Worm (Caenorhabditis elegans): ENCODE results near the gene nhr-211.

DNA sequence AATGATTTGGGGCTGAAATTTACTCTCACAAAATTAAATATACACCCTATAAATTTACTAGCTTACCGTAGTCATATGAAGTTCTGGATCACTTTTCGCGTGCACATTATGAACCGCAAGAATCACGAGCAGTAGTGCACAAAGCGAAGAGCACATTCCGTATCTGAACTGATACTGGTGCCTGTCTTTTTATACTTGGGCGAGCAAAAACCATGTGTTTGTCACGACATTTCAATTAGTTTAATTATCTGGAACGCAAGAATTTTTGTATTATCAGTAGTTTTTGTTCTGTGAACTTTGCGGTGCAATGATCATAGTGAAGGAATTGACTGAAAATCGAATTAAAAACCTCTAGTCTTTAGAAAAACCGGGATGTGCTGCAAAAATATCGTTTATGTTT lies 37.3 kb downstream of the nhr-211 start, which contains the start of gene lipl-3:
- TF ChIP-seq klf-2 (GFP tag; conservative IDR thresholded peaks at IDR 0.05) (no peak), ref-1 (GFP tag; conservative IDR thresholded peaks at IDR 0.05) (no peak), T22C8.4 (GFP tag; IDR thresholded peaks at IDR 0.05) (no peak), med-1 (GFP tag; optimal IDR thresholded peaks at IDR 0.05; ENCODE audit: insufficient read depth) (no peak), flt-1 (GFP tag; IDR thresholded peaks at IDR 0.05) (no peak)

All from whole organism, midembryonic.